Fruit fly (Drosophila melanogaster): ENCODE data around the gene CG42680.
A peak's percentile ranks its signal among the peaks of the same experiment; 100 is the strongest.

The CG42680 gene

dm6 chr2L:14562320-14562719 lies 25.7 kb downstream of the CG42680 start (continued):
- TF ChIP-seq jumu (GFP tag; optimal IDR thresholded peaks at IDR 0.05) (peak; percentile 13), CG4282 (GFP tag; optimal IDR thresholded peaks at IDR 0.05) (no peak), PHDP (tag; optimal IDR thresholded peaks at IDR 0.05) (peak; percentile 35), z (GFP tag; IDR thresholded peaks at IDR 0.05) (no peak), Oaz (GFP tag; IDR thresholded peaks at IDR 0.05) (no peak), gsb (GFP tag; IDR thresholded peaks at IDR 0.05) (no peak), CG11093 (GFP tag; IDR thresholded peaks at IDR 0.05) (no peak), Awh (GFP tag; IDR thresholded peaks at IDR 0.05) (no peak), repo (GFP tag; optimal IDR thresholded peaks at IDR 0.05) (no peak), CG12769 (tag; optimal IDR thresholded peaks at IDR 0.05) (no peak), danr (GFP tag; IDR thresholded peaks at IDR 0.05) (no peak), Blimp-1 (GFP tag; optimal IDR thresholded peaks at IDR 0.05) (peak; percentile 81), CG3847 (GFP tag; IDR thresholded peaks at IDR 0.05) (no peak), ac (GFP tag; optimal IDR thresholded peaks at IDR 0.05) (no peak), ab (GFP tag; optimal IDR thresholded peaks at IDR 0.05) (no peak), CG42726 (GFP tag; IDR thresholded peaks at IDR 0.05; ENCODE audit: partially characterized antibody) (no peak), CG3407 (GFP tag; optimal IDR thresholded peaks at IDR 0.05) (peak; percentile 44), bigmax (GFP tag; optimal IDR thresholded peaks at IDR 0.05) (no peak), CG15601 (tag; optimal IDR thresholded peaks at IDR 0.05) (peak; percentile 23), kah (GFP tag; optimal IDR thresholded peaks at IDR 0.05) (no peak), pho (GFP tag; optimal IDR thresholded peaks at IDR 0.05) (no peak), Myb (GFP tag; optimal IDR thresholded peaks at IDR 0.05) (no peak), Side (GFP tag; optimal IDR thresholded peaks at IDR 0.05) (no peak), CG7839 (tag; optimal IDR thresholded peaks at IDR 0.05) (peak; percentile 51), phol (tag; optimal IDR thresholded peaks at IDR 0.05) (peak; percentile 74), al (GFP tag; IDR thresholded peaks at IDR 0.05) (no peak), pum (GFP tag; optimal IDR thresholded peaks at IDR 0.05) (peak; percentile 12), Elba2 (GFP tag; optimal IDR thresholded peaks at IDR 0.05) (no peak), CG17361 (GFP tag; IDR thresholded peaks at IDR 0.05) (peak; percentile 71), MBD-R2 (GFP tag; IDR thresholded peaks at IDR 0.05) (no peak), ham (GFP tag; IDR thresholded peaks at IDR 0.05) (no peak), CG10209 (GFP tag; optimal IDR thresholded peaks at IDR 0.05) (peak; percentile 41), CG11695 (GFP tag; IDR thresholded peaks at IDR 0.05) (no peak), CG2202 (tag; optimal IDR thresholded peaks at IDR 0.05) (peak; percentile 20), shn (GFP tag; optimal IDR thresholded peaks at IDR 0.05) (no peak), Pdp1 (GFP tag; optimal IDR thresholded peaks at IDR 0.05) (peak in 1 of 2 experiments; percentile 16), CG7963 (GFP tag; IDR thresholded peaks at IDR 0.05; ENCODE audit: partially characterized antibody) (no peak), sens (GFP tag) (peak; percentile 96), Dip2 (GFP tag; IDR thresholded peaks at IDR 0.05) (no peak), CG11456 (GFP tag; IDR thresholded peaks at IDR 0.05) (no peak), CG15514 (GFP tag; optimal IDR thresholded peaks at IDR 0.05) (no peak), Taf1 (GFP tag; IDR thresholded peaks at IDR 0.05) (no peak), Lim3 (GFP tag; IDR thresholded peaks at IDR 0.05) (no peak), CG8478 (optimal IDR thresholded peaks at IDR 0.05) (no peak), CG8944 (GFP tag; optimal IDR thresholded peaks at IDR 0.05) (no peak), CG6175 (GFP tag; IDR thresholded peaks at IDR 0.05) (no peak), croc (GFP tag; conservative IDR thresholded peaks at IDR 0.05) (peak; percentile 25; the same call in 1 of the 3 replicates), Hr3 (GFP tag; optimal IDR thresholded peaks at IDR 0.05) (no peak), CG7556 (GFP tag; optimal IDR thresholded peaks at IDR 0.05) (peak; percentile 29), Drgx (GFP tag; IDR thresholded peaks at IDR 0.05) (no peak), CG9437 (GFP tag; optimal IDR thresholded peaks at IDR 0.05) (no peak), tll (GFP tag; optimal IDR thresholded peaks at IDR 0.05) (no peak), sim (GFP tag; IDR thresholded peaks at IDR 0.05) (no peak)
